Fruit fly (Drosophila melanogaster): Measurements from ENCODE around the gene Ir40a.

DNA sequence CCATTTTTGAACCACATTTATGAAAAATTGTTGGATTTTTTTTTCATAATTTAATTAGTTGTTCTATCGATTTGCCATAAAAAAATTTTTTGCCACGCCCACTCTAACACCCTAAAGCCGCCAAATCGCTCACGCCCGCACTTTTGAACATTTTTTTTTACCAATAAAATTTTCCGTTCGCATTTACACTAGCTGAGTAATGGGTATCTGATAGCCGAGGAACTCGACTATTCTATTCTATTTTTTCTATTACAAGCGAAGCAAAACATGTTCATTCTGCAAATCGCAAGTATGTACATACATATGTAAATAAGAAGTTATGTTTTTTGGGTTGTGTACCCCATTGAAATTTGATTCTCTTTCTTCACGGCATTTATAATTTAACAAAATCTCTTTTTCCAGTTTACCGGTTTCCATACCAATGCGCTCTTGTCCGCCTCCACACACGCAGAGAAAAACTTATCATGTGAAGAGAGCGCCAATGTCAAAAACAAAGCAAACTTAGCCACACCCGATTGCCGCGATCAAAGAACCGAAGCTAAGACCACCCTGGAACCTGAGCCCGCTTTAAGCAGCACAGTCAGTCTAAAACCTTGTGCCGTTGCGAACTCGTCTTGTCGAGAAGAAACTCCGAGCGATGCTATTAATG, 68.8 kb downstream of the Ir40a start:
- TF ChIP-seq br (GFP tag; optimal IDR thresholded peaks at IDR 0.05): no peak
- TF ChIP-seq foxo (GFP tag; optimal IDR thresholded peaks at IDR 0.05): no peak
